Fruit fly (Drosophila melanogaster): ENCODE results near the gene Orc5.

The Orc5 gene

DNA sequence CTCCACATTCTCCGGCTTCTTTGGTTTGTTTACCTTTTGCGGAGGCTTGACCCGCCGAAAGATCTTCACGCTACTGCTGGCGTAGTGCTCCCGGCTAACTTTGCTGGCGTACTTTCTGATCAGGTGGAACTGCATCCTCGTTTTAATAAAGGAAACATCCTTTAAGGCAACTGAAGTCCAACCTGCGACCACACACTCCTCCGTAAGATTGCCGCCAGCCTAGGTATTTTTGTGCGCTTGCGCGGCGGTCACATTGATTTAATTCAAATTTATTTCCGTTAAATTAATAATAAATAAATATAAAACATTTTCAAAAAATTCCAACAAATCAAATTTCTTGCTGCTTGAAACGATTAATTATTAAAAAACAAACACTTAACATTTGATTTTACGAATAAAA, 2.1 kb upstream of the Orc5 start, which contains the start of gene PolG1:
Gene PolG1 (minus strand): TSS at position 216 of the 400 bp plus-strand sequence.
- TF ChIP-seq CG12104 (GFP tag; optimal IDR thresholded peaks at IDR 0.05): no peak
- no peak for TF ChIP-seq sima (GFP tag; optimal IDR thresholded peaks at IDR 0.05)
- TF ChIP-seq gsb (GFP tag; IDR thresholded peaks at IDR 0.05): no peak
- peak; percentile 12 for TF ChIP-seq CG2116 (GFP tag; optimal IDR thresholded peaks at IDR 0.05)
- TF ChIP-seq CG34224 (GFP tag; IDR thresholded peaks at IDR 0.05; ENCODE audit: partially characterized antibody): peak; percentile 20; the same call in 1 of the 3 replicates
- TF ChIP-seq HHEX (GFP tag; optimal IDR thresholded peaks at IDR 0.05): no peak
- no peak for TF ChIP-seq knrl (GFP tag; IDR thresholded peaks at IDR 0.05; ENCODE audit: partially characterized antibody)
- no peak for TF ChIP-seq Meics (GFP tag; optimal IDR thresholded peaks at IDR 0.05)
- TF ChIP-seq gfzf (GFP tag; optimal IDR thresholded peaks at IDR 0.05): peak; percentile 66
- no peak for TF ChIP-seq sens-2 (GFP tag; IDR thresholded peaks at IDR 0.05)
- no peak for TF ChIP-seq pb (GFP tag; optimal IDR thresholded peaks at IDR 0.05)
- no peak for TF ChIP-seq br (optimal IDR thresholded peaks at IDR 0.05)
- TF ChIP-seq CG4617 (GFP tag; optimal IDR thresholded peaks at IDR 0.05; ENCODE audit: borderline replicate concordance): peak; percentile 22
- no peak for TF ChIP-seq Awh (GFP tag; IDR thresholded peaks at IDR 0.05)
- peak; percentile 64 for TF ChIP-seq CG9797 (GFP tag; optimal IDR thresholded peaks at IDR 0.05)
- TF ChIP-seq Drgx (GFP tag; IDR thresholded peaks at IDR 0.05): no peak
- no peak for TF ChIP-seq Eip74EF (GFP tag; optimal IDR thresholded peaks at IDR 0.05)
- TF ChIP-seq pzg (GFP tag; optimal IDR thresholded peaks at IDR 0.05): peak; percentile 29
- TF ChIP-seq CG1024 (GFP tag; IDR thresholded peaks at IDR 0.05): no peak
- TF ChIP-seq CG14014 (GFP tag; IDR thresholded peaks at IDR 0.05): no peak
- no peak for TF ChIP-seq CG43689 (GFP tag; IDR thresholded peaks at IDR 0.05)
- no peak for TF ChIP-seq Nf-YB (GFP tag; optimal IDR thresholded peaks at IDR 0.05)
- no peak for TF ChIP-seq C15 (GFP tag; IDR thresholded peaks at IDR 0.05)
- no peak for TF ChIP-seq ttk (GFP tag; IDR thresholded peaks at IDR 0.05)
- peak; percentile 38 for TF ChIP-seq Dp (GFP tag; optimal IDR thresholded peaks at IDR 0.05)
- TF ChIP-seq CG10366 (GFP tag; IDR thresholded peaks at IDR 0.05): no peak
- no peak for TF ChIP-seq toy (GFP tag; IDR thresholded peaks at IDR 0.05)
- no peak for TF ChIP-seq twi (tag; optimal IDR thresholded peaks at IDR 0.05)
- TF ChIP-seq CG9215 (GFP tag; IDR thresholded peaks at IDR 0.05): no peak
- TF ChIP-seq ac (GFP tag; optimal IDR thresholded peaks at IDR 0.05): no peak
- no peak for TF ChIP-seq zf30C (GFP tag; optimal IDR thresholded peaks at IDR 0.05)
- peak; percentile 28 for TF ChIP-seq BEAF-32 (GFP tag; optimal IDR thresholded peaks at IDR 0.05)
- TF ChIP-seq amos (GFP tag; IDR thresholded peaks at IDR 0.05; ENCODE audit: partially characterized antibody): 0 out of 2 replicates have a peak, but pooled peaks have one; percentile 8
- TF ChIP-seq E2f2 (GFP tag; IDR thresholded peaks at IDR 0.05): peak; percentile 31
- TF ChIP-seq fd3F (GFP tag; optimal IDR thresholded peaks at IDR 0.05): no peak
- no peak for TF ChIP-seq CG2199 (GFP tag; IDR thresholded peaks at IDR 0.05)
- peak; percentile 24 for TF ChIP-seq YL-1 (GFP tag; optimal IDR thresholded peaks at IDR 0.05)
- TF ChIP-seq pho (GFP tag; optimal IDR thresholded peaks at IDR 0.05): no peak
- TF ChIP-seq CG9932 (GFP tag; IDR thresholded peaks at IDR 0.05): no peak
- TF ChIP-seq Myb (GFP tag; optimal IDR thresholded peaks at IDR 0.05): peak; percentile 81
- TF ChIP-seq gce (GFP tag; IDR thresholded peaks at IDR 0.05): no peak
- TF ChIP-seq MESR4 (GFP tag; optimal IDR thresholded peaks at IDR 0.05): peak; percentile 14
- peak; percentile 58 for TF ChIP-seq MBD-R2 (GFP tag; IDR thresholded peaks at IDR 0.05)
- no peak for TF ChIP-seq CG33213 (GFP tag; optimal IDR thresholded peaks at IDR 0.05)
- TF ChIP-seq ems (GFP tag; optimal IDR thresholded peaks at IDR 0.05): no peak
- TF ChIP-seq CG13287 (GFP tag; IDR thresholded peaks at IDR 0.05; ENCODE audit: partially characterized antibody): peak; percentile 28; the same call in 1 of the 2 replicates
- TF ChIP-seq nau (GFP tag; optimal IDR thresholded peaks at IDR 0.05): no peak
- TF ChIP-seq sc (optimal IDR thresholded peaks at IDR 0.05): no peak
- TF ChIP-seq sc (GFP tag; optimal IDR thresholded peaks at IDR 0.05): no peak
- TF ChIP-seq chm (GFP tag; IDR thresholded peaks at IDR 0.05): no peak
- TF ChIP-seq Rfx (GFP tag; IDR thresholded peaks at IDR 0.05): no peak

All from whole organism, embryonic.